Worm (Caenorhabditis elegans): ENCODE data around the gene F56H9.9.

DNA sequence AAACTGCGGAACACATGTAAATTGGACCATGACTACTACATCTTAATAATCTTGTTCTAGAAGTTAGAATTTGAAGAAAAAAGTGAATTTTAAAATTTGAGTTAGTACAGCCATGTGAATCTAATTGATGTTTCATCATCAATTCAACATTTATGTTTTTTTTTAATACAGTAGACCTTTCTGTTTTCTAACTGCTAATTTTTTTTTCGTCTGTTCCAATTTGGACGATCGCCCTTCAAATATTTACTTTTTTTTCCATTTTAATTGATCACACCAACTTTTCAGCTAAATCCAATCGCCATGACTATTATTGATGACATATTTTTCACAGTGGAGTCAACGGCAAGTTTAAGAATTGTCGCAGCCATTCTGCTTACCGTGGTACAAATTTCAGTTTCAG, 46.3 kb upstream of the F56H9.9 start, which contains the start of gene srx-116:
- TF ChIP-seq W03F9.2 (tag; optimal IDR thresholded peaks at IDR 0.05) (no peak), dao-5 (tag; optimal IDR thresholded peaks at IDR 0.05) (no peak)
